Worm (Caenorhabditis elegans): ENCODE measurements around the gene ges-1.

ges-1 gene

DNA sequence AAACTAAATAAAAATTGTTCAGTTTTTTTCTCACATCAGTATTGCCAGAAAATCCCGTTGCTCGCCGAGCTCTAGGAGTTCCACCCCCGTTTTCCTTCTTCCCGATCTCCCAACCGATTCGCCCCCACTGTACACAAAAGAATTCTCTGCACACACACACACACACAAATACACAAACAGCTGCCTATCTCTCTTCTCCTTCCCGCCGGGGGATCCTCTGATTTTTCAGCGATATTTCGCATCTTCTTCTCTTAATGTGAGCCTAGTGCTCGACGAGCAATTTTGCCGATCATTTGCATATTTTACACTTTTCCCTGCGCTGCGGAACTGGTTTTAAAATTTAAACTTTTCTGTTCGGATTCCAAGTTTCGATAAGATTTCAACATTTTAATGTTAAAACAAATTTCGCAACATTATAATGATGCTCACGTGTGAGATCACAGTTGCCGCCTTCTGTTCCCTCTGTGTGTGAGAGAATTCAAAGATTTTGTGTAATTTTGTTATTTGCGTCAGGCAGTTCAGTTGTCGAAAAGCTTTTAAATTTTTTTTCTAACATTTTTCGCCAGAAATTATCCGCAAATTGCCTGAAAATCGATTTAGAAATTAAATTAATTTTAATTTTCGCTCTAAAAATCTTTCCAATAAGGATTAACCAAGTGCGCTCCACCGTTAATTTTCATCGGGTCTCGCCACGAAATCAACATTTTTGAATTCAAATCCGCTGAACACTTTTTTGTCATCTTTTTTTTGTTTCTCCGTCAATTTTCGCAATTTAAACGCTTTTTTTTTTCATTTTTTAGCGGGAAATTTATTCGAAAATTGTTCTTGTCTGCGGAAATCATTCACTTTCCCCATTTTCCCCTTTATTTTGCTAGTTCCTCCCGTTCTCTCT is 39.4 kb upstream of the ges-1 start (continued):
- TF ChIP-seq nhr-28 (tag; optimal IDR thresholded peaks at IDR 0.05) = no peak
- no peak for TF ChIP-seq eor-1 (tag; optimal IDR thresholded peaks at IDR 0.05)
- TF ChIP-seq lin-39 (tag; optimal IDR thresholded peaks at IDR 0.05) = peak; percentile 35
- peak; percentile 81 for TF ChIP-seq nfya-1 (tag; optimal IDR thresholded peaks at IDR 0.05; ENCODE audit: insufficient read depth)
- no peak for TF ChIP-seq nhr-77 (tag; optimal IDR thresholded peaks at IDR 0.05)

DNA sequence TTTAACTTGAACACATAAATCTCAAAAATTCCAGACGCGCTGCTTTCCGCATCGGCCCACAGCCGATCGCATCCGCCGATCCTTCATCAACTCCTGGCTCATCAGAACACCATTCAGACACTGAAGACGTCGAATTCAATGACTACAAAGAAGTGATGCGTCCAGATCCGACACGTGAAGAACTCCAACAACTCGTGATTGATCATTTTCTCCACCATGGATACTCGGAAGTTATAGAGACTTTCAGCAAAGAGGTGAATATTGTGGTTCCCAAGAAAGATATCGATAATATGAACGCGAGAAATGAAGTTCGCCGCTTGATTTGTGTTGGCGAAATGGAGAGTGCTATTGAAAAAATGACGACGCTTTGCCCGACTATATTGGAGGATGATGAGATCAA is 37.0 kb upstream of the ges-1 start:
- TF ChIP-seq eor-1 (tag; optimal IDR thresholded peaks at IDR 0.05) = no peak
- TF ChIP-seq zag-1 (tag; optimal IDR thresholded peaks at IDR 0.05) = no peak
- no peak for TF ChIP-seq ceh-16 (tag; optimal IDR thresholded peaks at IDR 0.05)
- no peak for TF ChIP-seq pqm-1 (tag; optimal IDR thresholded peaks at IDR 0.05)
- no peak for TF ChIP-seq nhr-11 (tag; optimal IDR thresholded peaks at IDR 0.05)
- no peak for TF ChIP-seq jun-1 (tag; optimal IDR thresholded peaks at IDR 0.05)
- TF ChIP-seq aly-2 (tag; optimal IDR thresholded peaks at IDR 0.05) = no peak
- TF ChIP-seq elt-2 (tag; optimal IDR thresholded peaks at IDR 0.05) = no peak
- TF ChIP-seq nhr-43 (tag; optimal IDR thresholded peaks at IDR 0.05; ENCODE audit: poor library complexity, severe bottlenecking) = no peak
- no peak for TF ChIP-seq elt-3 (tag; optimal IDR thresholded peaks at IDR 0.05)
- no peak for TF ChIP-seq egl-27 (tag; optimal IDR thresholded peaks at IDR 0.05)
- TF ChIP-seq pha-4 (tag; optimal IDR thresholded peaks at IDR 0.05) = no peak
- TF ChIP-seq unc-39 (tag; optimal IDR thresholded peaks at IDR 0.05) = no peak
- TF ChIP-seq ztf-11 (tag; optimal IDR thresholded peaks at IDR 0.05) = no peak
- TF ChIP-seq unc-62 (GFP tag; optimal IDR thresholded peaks at IDR 0.05) = no peak

DNA sequence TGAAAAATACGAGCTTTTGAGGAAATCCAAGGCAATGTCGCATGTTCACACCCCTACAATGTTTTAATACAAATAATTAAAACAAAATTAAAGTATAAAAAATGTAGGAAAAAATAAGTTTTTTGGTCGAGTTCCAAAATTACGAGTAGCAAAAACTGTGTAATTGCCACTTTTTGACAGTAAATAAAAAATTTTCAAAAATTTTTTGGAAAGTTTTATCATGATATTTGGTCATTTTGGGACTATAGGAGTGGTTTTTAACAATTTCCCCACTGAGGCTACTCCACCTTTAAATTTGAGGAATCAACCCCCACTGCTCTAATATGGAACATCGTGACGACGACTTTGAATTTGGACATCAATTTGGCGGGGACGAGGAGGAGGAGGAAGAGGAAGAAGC is 35.5 kb upstream of the ges-1 start, which contains the start of gene gid-8:
Gene gid-8 (plus strand): TSS at position 301 of the 400 bp plus-strand sequence.
- TF ChIP-seq nhr-11 (tag; optimal IDR thresholded peaks at IDR 0.05) (no peak), nhr-23 (tag; optimal IDR thresholded peaks at IDR 0.05) (no peak), lin-39 (tag; optimal IDR thresholded peaks at IDR 0.05) (no peak), ceh-16 (tag; optimal IDR thresholded peaks at IDR 0.05) (no peak), nhr-43 (tag; optimal IDR thresholded peaks at IDR 0.05; ENCODE audit: poor library complexity, severe bottlenecking) (no peak), fkh-2 (tag; optimal IDR thresholded peaks at IDR 0.05) (no peak), elt-3 (tag; optimal IDR thresholded peaks at IDR 0.05) (no peak), nhr-237 (tag; optimal IDR thresholded peaks at IDR 0.05) (no peak), ceh-28 (tag; optimal IDR thresholded peaks at IDR 0.05) (no peak), ztf-4 (tag; optimal IDR thresholded peaks at IDR 0.05) (no peak), ceh-82 (tag; optimal IDR thresholded peaks at IDR 0.05) (no peak), mml-1 (tag; optimal IDR thresholded peaks at IDR 0.05) (no peak), ceh-9 (tag; optimal IDR thresholded peaks at IDR 0.05) (no peak), nhr-12 (tag; optimal IDR thresholded peaks at IDR 0.05) (no peak), ztf-11 (tag; optimal IDR thresholded peaks at IDR 0.05) (no peak), elt-1 (tag; optimal IDR thresholded peaks at IDR 0.05) (no peak), ZK546.5 (tag; optimal IDR thresholded peaks at IDR 0.05) (no peak)

DNA sequence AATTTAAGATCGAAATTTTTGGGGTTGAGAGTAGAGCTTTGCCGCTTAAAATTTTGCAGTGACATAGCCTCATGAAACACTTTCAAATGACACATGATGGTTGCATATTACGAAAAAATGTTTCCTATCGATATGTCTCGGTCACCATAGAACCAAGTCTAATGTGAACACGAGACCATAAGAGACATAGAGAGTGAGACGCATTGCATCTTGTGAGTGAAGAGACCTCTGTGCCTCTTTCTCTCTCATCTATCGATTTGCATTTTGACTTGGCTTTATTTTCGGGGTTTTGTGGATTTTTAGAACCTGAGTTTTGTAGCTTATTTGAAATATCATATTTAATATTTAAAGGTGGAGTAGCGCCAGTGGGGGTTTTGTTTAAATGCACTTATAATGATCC is 35.0 kb upstream of the ges-1 start:
- peak; percentile 28 for TF ChIP-seq ceh-28 (tag; optimal IDR thresholded peaks at IDR 0.05)
- peak; percentile 41 for TF ChIP-seq hmg-11 (tag; optimal IDR thresholded peaks at IDR 0.05)
- TF ChIP-seq nhr-237 (tag; optimal IDR thresholded peaks at IDR 0.05) = no peak
- peak; percentile 29 for TF ChIP-seq elt-2 (tag; optimal IDR thresholded peaks at IDR 0.05)
- TF ChIP-seq nfya-1 (tag; optimal IDR thresholded peaks at IDR 0.05; ENCODE audit: insufficient read depth) = peak; percentile 47
- peak; percentile 28 for TF ChIP-seq pha-4 (tag; optimal IDR thresholded peaks at IDR 0.05)

DNA sequence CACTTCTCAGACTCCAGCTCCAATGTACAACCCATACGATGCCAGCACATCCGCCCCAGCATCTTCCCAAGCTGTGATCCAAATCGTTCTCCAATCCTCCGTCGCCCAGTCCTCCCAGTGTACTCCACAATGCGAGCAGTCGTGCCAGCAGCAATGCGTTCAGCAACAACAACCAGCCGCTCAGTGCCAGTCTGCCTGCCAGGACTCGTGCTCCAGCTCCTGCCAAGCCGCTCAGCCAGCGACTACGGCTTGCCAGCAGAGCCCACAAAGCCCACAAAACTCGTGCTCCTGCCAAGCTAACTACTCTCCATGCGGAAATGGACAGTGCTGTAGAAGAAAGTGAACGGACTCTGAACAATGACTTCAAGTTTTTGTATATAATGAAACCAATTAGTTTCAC is 34.0 kb upstream of the ges-1 start:
- TF ChIP-seq ceh-16 (tag; optimal IDR thresholded peaks at IDR 0.05) (no peak), nhr-237 (tag; optimal IDR thresholded peaks at IDR 0.05) (no peak), ZK546.5 (tag; optimal IDR thresholded peaks at IDR 0.05) (no peak), nhr-25 (tag; optimal IDR thresholded peaks at IDR 0.05) (no peak), fkh-10 (GFP tag; optimal IDR thresholded peaks at IDR 0.05) (no peak), egl-5 (tag; optimal IDR thresholded peaks at IDR 0.05) (no peak)
